Fruit fly (Drosophila melanogaster): ENCODE measurements around the gene BBS8.
A peak's percentile ranks its signal among the peaks of the same experiment; 100 is the strongest.

Gene BBS8

DNA sequence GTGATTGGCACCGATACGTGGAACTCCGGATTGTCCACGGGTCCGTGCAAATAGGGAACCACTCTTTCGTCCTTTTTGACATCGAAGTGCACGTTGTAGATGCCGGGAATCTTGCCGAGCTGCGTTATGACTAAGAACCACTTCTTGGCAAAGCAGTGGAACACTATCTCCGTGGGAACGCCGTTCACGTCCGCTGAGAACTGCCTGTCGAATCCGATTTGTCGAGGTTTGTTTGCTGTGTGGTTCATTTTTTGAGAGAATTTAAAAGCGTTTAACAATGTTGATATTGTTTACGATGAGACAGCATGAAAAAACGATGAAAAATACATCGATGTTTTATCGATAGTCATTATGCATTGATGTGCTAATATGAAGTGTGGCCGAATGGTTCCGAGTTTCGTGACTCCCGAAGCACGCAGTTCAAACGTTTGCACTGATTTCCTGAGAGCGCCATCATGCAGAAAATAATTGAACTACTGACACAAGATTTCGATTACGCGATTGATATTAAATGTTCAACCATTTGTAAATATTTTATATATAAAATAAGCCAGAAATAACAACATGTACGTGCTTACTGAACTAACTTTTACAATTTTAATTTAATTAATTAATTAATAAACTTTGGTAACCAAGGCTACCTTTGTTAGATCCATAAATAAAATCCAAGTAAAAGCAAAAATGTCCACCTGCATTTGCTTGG is 1.4 kb upstream of the BBS8 start, which contains the start of the genes CG11885 and CG13692 (continued):
- TF ChIP-seq caup (GFP tag; optimal IDR thresholded peaks at IDR 0.05; ENCODE audit: severe bottlenecking) (peak; percentile 63), ftz-f1 (GFP tag; optimal IDR thresholded peaks at IDR 0.05) (peak; percentile 58), chif (GFP tag; optimal IDR thresholded peaks at IDR 0.05) (no peak), Hr3 (GFP tag; optimal IDR thresholded peaks at IDR 0.05) (no peak), br (optimal IDR thresholded peaks at IDR 0.05) (no peak), CG7271 (tag; optimal IDR thresholded peaks at IDR 0.05) (peak; percentile 27), stwl (tag; optimal IDR thresholded peaks at IDR 0.05) (peak; percentile 100), sob (GFP tag; IDR thresholded peaks at IDR 0.05) (peak; percentile 60), kay (GFP tag; optimal IDR thresholded peaks at IDR 0.05) (peak; percentile 35), Sin3A (optimal IDR thresholded peaks at IDR 0.05) (peak; percentile 38), CG4404 (GFP tag; IDR thresholded peaks at IDR 0.05) (no peak), CG15696 (tag; optimal IDR thresholded peaks at IDR 0.05) (peak; percentile 27), Scr (GFP tag; IDR thresholded peaks at IDR 0.05; ENCODE audit: partially characterized antibody) (peak; percentile 97), gsb (GFP tag; IDR thresholded peaks at IDR 0.05) (no peak), CG13424 (tag; optimal IDR thresholded peaks at IDR 0.05) (peak; percentile 39), NFAT (GFP tag; IDR thresholded peaks at IDR 0.05) (0 out of 2 replicates have a peak, but pooled peaks have one; percentile 21), CG11504 (tag; optimal IDR thresholded peaks at IDR 0.05) (peak; percentile 55), CG12155 (GFP tag; optimal IDR thresholded peaks at IDR 0.05) (peak; percentile 2), Lim3 (GFP tag; IDR thresholded peaks at IDR 0.05) (no peak), CG17829 (tag; optimal IDR thresholded peaks at IDR 0.05) (peak; percentile 71), Fer1 (GFP tag; optimal IDR thresholded peaks at IDR 0.05) (peak; percentile 66), Atf6 (GFP tag; IDR thresholded peaks at IDR 0.05) (no peak), CG10267 (tag; optimal IDR thresholded peaks at IDR 0.05) (peak; percentile 67), abd-A (tag; optimal IDR thresholded peaks at IDR 0.05) (peak; percentile 86), CG10147 (GFP tag; optimal IDR thresholded peaks at IDR 0.05) (peak; percentile 30), Ptx1 (GFP tag; IDR thresholded peaks at IDR 0.05) (no peak), CG10979 (tag; optimal IDR thresholded peaks at IDR 0.05) (peak; percentile 13), CG11247 (GFP tag; IDR thresholded peaks at IDR 0.05) (no peak), mld (GFP tag; IDR thresholded peaks at IDR 0.05; ENCODE audit: partially characterized antibody) (peak; percentile 96), CG15479 (GFP tag; optimal IDR thresholded peaks at IDR 0.05) (peak; percentile 9), Meics (GFP tag; optimal IDR thresholded peaks at IDR 0.05) (peak; percentile 40), CG17912 (GFP tag; optimal IDR thresholded peaks at IDR 0.05) (peak; percentile 66), unc-4 (GFP tag; IDR thresholded peaks at IDR 0.05; ENCODE audit: partially characterized antibody) (peak; percentile 99), Doc3 (GFP tag; IDR thresholded peaks at IDR 0.05; ENCODE audit: partially characterized antibody) (peak; percentile 99), CG18262 (tag; optimal IDR thresholded peaks at IDR 0.05) (peak; percentile 40), Camta (GFP tag; optimal IDR thresholded peaks at IDR 0.05) (peak; percentile 17), CG6791 (GFP tag; IDR thresholded peaks at IDR 0.05; ENCODE audit: partially characterized antibody) (peak; percentile 98), D19A (tag; optimal IDR thresholded peaks at IDR 0.05) (peak; percentile 35), seq (GFP tag; IDR thresholded peaks at IDR 0.05) (no peak), CrebB (tag; optimal IDR thresholded peaks at IDR 0.05) (peak; percentile 73), lov (optimal IDR thresholded peaks at IDR 0.05) (no peak), lov (GFP tag; IDR thresholded peaks at IDR 0.05) (0 out of 3 replicates have a peak, but pooled peaks have one; percentile 51), oc (tag; optimal IDR thresholded peaks at IDR 0.05) (peak; percentile 13)
